Worm (Caenorhabditis elegans) whole organism, young adult: Measurements from ENCODE around the gene C26B9.1.

Experiments used
- C06A6.2 ChIP-seq: fragments of 200-800 bp; sonication (Bioruptor generic); conservative IDR thresholded peaks from 2 replicates; pipeline ENCODE4 v1.3.6; 2022; ENCODE audit warnings: missing genetic modification characterization, missing compliant biosample characterization
- F33H1.4 ChIP-seq: fragments of 200-800 bp; sonication (Bioruptor generic); IDR thresholded peaks from 2 replicates; pipeline ENCODE4 v1.3.6; 2022; ENCODE audit warnings: missing genetic modification reagents, missing genetic modification characterization, missing compliant biosample characterization
- F55B11.4 ChIP-seq: sonication (generic microtip); optimal IDR thresholded peaks from 2 replicates; lab custom pipeline; 2016; ENCODE audit warnings: missing compliant biosample characterization, missing genetic modification characterization, borderline replicate concordance; ENCODE audit not compliant: insufficient read depth
- K11D2.4 ChIP-seq: fragments of 200-800 bp; sonication (Bioruptor generic); IDR thresholded peaks from 2 replicates; pipeline ENCODE4 v1.3.6; 2022; ENCODE audit warnings: missing genetic modification reagents, missing genetic modification characterization, missing compliant biosample characterization
- T07F8.4 ChIP-seq: sonication (generic microtip); optimal IDR thresholded peaks from 2 replicates; lab custom pipeline; 2016; ENCODE audit warnings: mild to moderate bottlenecking, missing genetic modification characterization, moderate library complexity, missing compliant biosample characterization
- Y67H2A.10 ChIP-seq: fragments of 200-800 bp; sonication (Bioruptor generic); conservative IDR thresholded peaks from 2 replicates; pipeline ENCODE4 v1.3.6; 2022; ENCODE audit warnings: missing genetic modification reagents, missing genetic modification characterization, missing compliant biosample characterization
- Y95B8A.8 ChIP-seq: fragments of 200-800 bp; sonication (Bioruptor generic); IDR thresholded peaks from 2 replicates; pipeline ENCODE4 v1.3.6; 2022; ENCODE audit warnings: missing genetic modification reagents, missing genetic modification characterization, missing compliant biosample characterization
- akir-1 ChIP-seq: fragments of 200-800 bp; sonication (Bioruptor generic); optimal IDR thresholded peaks from 2 replicates; lab custom pipeline; 2018; ENCODE audit warnings: mild to moderate bottlenecking, missing genetic modification characterization, moderate library complexity, missing compliant biosample characterization
- aptf-2 ChIP-seq: fragments of 200-800 bp; sonication (Bioruptor generic); conservative IDR thresholded peaks from 2 replicates; pipeline ENCODE4 v1.3.6; 2022; ENCODE audit warnings: missing genetic modification reagents, missing genetic modification characterization, missing compliant biosample characterization
- aptf-3 ChIP-seq: fragments of 200-800 bp; sonication (Bioruptor generic); IDR thresholded peaks from 2 replicates; pipeline ENCODE4 v1.3.6; 2022; ENCODE audit warnings: missing genetic modification characterization, missing compliant biosample characterization
- atf-7 ChIP-seq: sonication (generic microtip); optimal IDR thresholded peaks from 2 replicates; lab custom pipeline; 2017; ENCODE audit warnings: mild to moderate bottlenecking, missing genetic modification characterization, missing compliant biosample characterization
- athp-1 ChIP-seq: sonication (generic microtip); optimal IDR thresholded peaks from 2 replicates; lab custom pipeline; 2017; ENCODE audit warnings: mild to moderate bottlenecking, missing genetic modification characterization, missing compliant biosample characterization
- attf-3 ChIP-seq: fragments of 200-800 bp; sonication (Bioruptor generic); conservative IDR thresholded peaks from 2 replicates; pipeline ENCODE4 v1.3.6; 2022; ENCODE audit warnings: missing genetic modification reagents, missing genetic modification characterization, missing compliant biosample characterization
- cebp-1 ChIP-seq, 2 experiments: fragments of 200-800 bp in 1 of 2; sonication (Bioruptor generic) in 1 of 2; sonication (generic microtip) in 1 of 2; IDR thresholded peaks in 1 of 2; optimal IDR thresholded peaks in 1 of 2; 2 replicates each; pipeline versions ENCODE4 v1.3.6 to Lab custom; 2017 to 2022; ENCODE audit warnings: missing compliant biosample characterization in 2 of 2, missing genetic modification characterization in 2 of 2, mild to moderate bottlenecking in 1 of 2, missing genetic modification reagents in 1 of 2, moderate library complexity in 1 of 2
- ceh-27 ChIP-seq: fragments of 200-800 bp; sonication (Bioruptor generic); optimal IDR thresholded peaks from 2 replicates; lab custom pipeline; 2018; ENCODE audit warnings: mild to moderate bottlenecking, missing genetic modification characterization, moderate library complexity, missing compliant biosample characterization
- chd-7 ChIP-seq: sonication (generic microtip); optimal IDR thresholded peaks from 2 replicates; lab custom pipeline; 2016; ENCODE audit warnings: mild to moderate bottlenecking, missing genetic modification characterization, moderate library complexity, missing compliant biosample characterization
- die-1 ChIP-seq: sonication (generic microtip); optimal IDR thresholded peaks from 2 replicates; lab custom pipeline; 2016; ENCODE audit warnings: missing genotype, mild to moderate bottlenecking, missing genetic modification characterization, missing compliant biosample characterization
- dox-1 ChIP-seq: fragments of 200-800 bp; sonication (Bioruptor generic); IDR thresholded peaks from 2 replicates; pipeline ENCODE4 v1.3.6; 2022; ENCODE audit warnings: missing genetic modification reagents, missing genetic modification characterization, missing compliant biosample characterization
- efl-1 ChIP-seq: fragments of 150-350 bp; optimal IDR thresholded peaks from 2 replicates; lab custom pipeline; 2014; ENCODE audit warnings: missing biosample characterization, missing genetic modification reagents, missing genetic modification characterization
- egl-44 ChIP-seq: fragments of 200-800 bp; sonication (Bioruptor generic); IDR thresholded peaks from 2 replicates; pipeline ENCODE4 v1.3.6; 2022; ENCODE audit warnings: missing genetic modification reagents, missing genetic modification characterization, missing compliant biosample characterization
- egrh-3 ChIP-seq: fragments of 200-800 bp; sonication (Bioruptor generic); IDR thresholded peaks from 2 replicates; pipeline ENCODE4 v1.3.6; 2022; ENCODE audit warnings: missing genetic modification reagents, missing genetic modification characterization, missing compliant biosample characterization
- ekl-4 ChIP-seq: fragments of 200-800 bp; sonication (Bioruptor generic); IDR thresholded peaks from 2 replicates; pipeline ENCODE4 v1.3.6; 2022; ENCODE audit warnings: missing genetic modification reagents, missing genetic modification characterization, missing compliant biosample characterization
- fkh-3 ChIP-seq: sonication (generic microtip); optimal IDR thresholded peaks from 2 replicates; lab custom pipeline; 2016; ENCODE audit warnings: mild to moderate bottlenecking, missing genetic modification characterization, missing compliant biosample characterization
- gei-17 ChIP-seq: fragments of 200-800 bp; sonication (Bioruptor generic); optimal IDR thresholded peaks from 2 replicates; lab custom pipeline; 2018; ENCODE audit warnings: mild to moderate bottlenecking, missing genetic modification characterization, missing compliant biosample characterization
- hmg-1.2 ChIP-seq: fragments of 200-800 bp; sonication (Bioruptor generic); IDR thresholded peaks from 2 replicates; pipeline ENCODE4 v1.3.6; 2022; ENCODE audit warnings: missing genetic modification reagents, missing genetic modification characterization, missing compliant biosample characterization
- hmg-20 ChIP-seq: fragments of 200-800 bp; sonication (Bioruptor generic); IDR thresholded peaks from 2 replicates; pipeline ENCODE4 v1.3.6; 2022; ENCODE audit warnings: missing genetic modification reagents, missing genetic modification characterization, missing compliant biosample characterization
- lin-40 ChIP-seq: sonication (generic microtip); optimal IDR thresholded peaks from 2 replicates; lab custom pipeline; 2016; ENCODE audit warnings: missing genetic modification characterization, mild to moderate bottlenecking, missing compliant biosample characterization, missing genotype, missing genetic modification reagents
- madf-6 ChIP-seq: fragments of 200-800 bp; sonication (Bioruptor generic); IDR thresholded peaks from 2 replicates; pipeline ENCODE4 v1.3.6; 2022; ENCODE audit warnings: missing genetic modification reagents, missing genetic modification characterization, missing compliant biosample characterization
- madf-8 ChIP-seq: fragments of 200-800 bp; sonication (Bioruptor generic); conservative IDR thresholded peaks from 2 replicates; pipeline ENCODE4 v1.3.6; 2022; ENCODE audit warnings: missing genetic modification reagents, missing genetic modification characterization, missing compliant biosample characterization
- mcd-1 ChIP-seq: fragments of 200-800 bp; sonication (Bioruptor generic); IDR thresholded peaks from 2 replicates; pipeline ENCODE4 v1.3.6; 2022; ENCODE audit warnings: missing genetic modification reagents, missing genetic modification characterization, missing compliant biosample characterization
- nfyb-1 ChIP-seq: fragments of 200-800 bp; sonication (Bioruptor generic); IDR thresholded peaks from 2 replicates; pipeline ENCODE4 v1.3.6; 2022; ENCODE audit warnings: missing genetic modification reagents, missing genetic modification characterization, missing compliant biosample characterization
- nhr-120 ChIP-seq: fragments of 200-800 bp; sonication (Bioruptor generic); IDR thresholded peaks from 2 replicates; pipeline ENCODE4 v1.3.6; 2022; ENCODE audit warnings: missing genetic modification characterization, missing compliant biosample characterization
- pha-4 ChIP-seq: fragments of 150-350 bp; sonication (generic microtip); optimal IDR thresholded peaks from 2 replicates; lab custom pipeline; 2014; ENCODE audit warnings: missing biosample characterization, missing genetic modification reagents, missing genetic modification characterization
- rcor-1 ChIP-seq: fragments of 200-800 bp; sonication (Bioruptor generic); IDR thresholded peaks from 2 replicates; pipeline ENCODE4 v1.3.6; 2022; ENCODE audit warnings: missing genetic modification reagents, missing genetic modification characterization, missing compliant biosample characterization
- sea-2 ChIP-seq: fragments of 200-800 bp; sonication (Bioruptor generic); IDR thresholded peaks from 2 replicates; pipeline ENCODE4 v1.3.6; 2022; ENCODE audit warnings: missing genetic modification characterization, missing compliant biosample characterization
- snpc-3.4 ChIP-seq: sonication (generic microtip); optimal IDR thresholded peaks from 2 replicates; lab custom pipeline; 2017; ENCODE audit warnings: missing genetic modification characterization, mild to moderate bottlenecking, missing compliant biosample characterization, antibody characterized with exemption, moderate library complexity, missing genotype, missing genetic modification reagents
- sptf-2 ChIP-seq: fragments of 200-800 bp; sonication (Bioruptor generic); optimal IDR thresholded peaks from 2 replicates; lab custom pipeline; 2018; ENCODE audit warnings: mild to moderate bottlenecking, missing genetic modification characterization, missing compliant biosample characterization
- unc-130 ChIP-seq: sonication (generic microtip); optimal IDR thresholded peaks from 2 replicates; lab custom pipeline; 2016; ENCODE audit warnings: missing genetic modification reagents, missing genetic modification characterization, missing compliant biosample characterization
- xnd-1 ChIP-seq: sonication (generic microtip); optimal IDR thresholded peaks from 2 replicates; lab custom pipeline; 2016; ENCODE audit warnings: missing genotype, missing genetic modification reagents, missing genetic modification characterization, missing compliant biosample characterization
- zfh-2 ChIP-seq: fragments of 200-800 bp; sonication (Bioruptor generic); conservative IDR thresholded peaks from 2 replicates; pipeline ENCODE4 v1.3.6; 2022; ENCODE audit warnings: missing genetic modification reagents, missing genetic modification characterization, missing compliant biosample characterization
- ztf-3 ChIP-seq: fragments of 200-800 bp; sonication (Bioruptor generic); optimal IDR thresholded peaks from 2 replicates; lab custom pipeline; 2018; ENCODE audit warnings: mild to moderate bottlenecking, missing genetic modification characterization, missing compliant biosample characterization

C26B9.1 gene

ce11 chrX:5368220-5368619 is 23.8 kb downstream of the C26B9.1 start, which contains the start of gene jkk-1:
Gene jkk-1, plus strand, starts transcription at chrX:5368468.
- TF ChIP-seq fkh-3 (tag; lab: Kevin White, UChicago) (peak; percentile 47), die-1 (no peak), egrh-3 (GFP tag; lab: Robert Waterston, UW) (0 out of 2 replicates have a peak, but pooled peaks have one; percentile 5), pha-4 (tag; lab: Kevin White, UChicago) (no peak), F55B11.4 (tag; lab: Kevin White, UChicago) (no peak), cebp-1 (GFP tag; IDR thresholded peaks at IDR 0.05; lab: Robert Waterston, UW) (no peak), cebp-1 (tag; optimal IDR thresholded peaks at IDR 0.05; lab: Kevin White, UChicago) (peak; percentile 51), sptf-2 (GFP tag; lab: Kevin White, UChicago) (no peak), ztf-3 (GFP tag; lab: Kevin White, UChicago) (no peak), aptf-2 (GFP tag; lab: Robert Waterston, UW) (no peak), aptf-3 (GFP tag; lab: Robert Waterston, UW) (no peak), Y67H2A.10 (GFP tag; lab: Robert Waterston, UW) (no peak), athp-1 (no peak), egl-44 (no peak), lin-40 (tag; lab: Kevin White, UChicago) (no peak), xnd-1 (no peak), rcor-1 (GFP tag; lab: Robert Waterston, UW) (no peak), zfh-2 (GFP tag; lab: Robert Waterston, UW) (peak; percentile 73), akir-1 (GFP tag; lab: Kevin White, UChicago) (no peak), atf-7 (tag; lab: Kevin White, UChicago) (no peak), ceh-27 (GFP tag; lab: Kevin White, UChicago) (peak; percentile 8)

DNA sequence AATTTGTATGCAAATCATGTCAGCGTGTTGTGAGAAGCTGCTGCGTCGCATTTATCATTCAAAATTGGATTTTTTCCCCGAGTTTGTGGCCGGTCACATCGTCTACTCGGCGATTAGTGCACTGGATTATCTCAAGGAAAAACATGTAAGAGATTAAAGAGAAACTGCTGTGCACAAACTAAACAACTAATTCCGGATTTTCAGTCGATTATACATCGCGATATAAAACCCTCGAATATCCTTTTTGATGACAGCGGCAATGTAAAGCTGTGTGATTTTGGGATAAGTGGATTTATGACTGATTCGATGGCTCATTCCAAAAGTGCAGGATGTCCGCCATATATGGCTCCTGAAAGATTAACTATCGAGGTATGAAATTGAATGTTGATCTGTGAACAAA is 26.2 kb downstream of the C26B9.1 start:
- TF ChIP-seq mcd-1 (GFP tag; lab: Robert Waterston, UW) = no peak
- no peak for TF ChIP-seq nfyb-1 (GFP tag; lab: Robert Waterston, UW)
- no peak for TF ChIP-seq atf-7 (tag; lab: Kevin White, UChicago)
- TF ChIP-seq rcor-1 (GFP tag; lab: Robert Waterston, UW) = no peak
- TF ChIP-seq attf-3 (GFP tag; lab: Robert Waterston, UW) = no peak

DNA sequence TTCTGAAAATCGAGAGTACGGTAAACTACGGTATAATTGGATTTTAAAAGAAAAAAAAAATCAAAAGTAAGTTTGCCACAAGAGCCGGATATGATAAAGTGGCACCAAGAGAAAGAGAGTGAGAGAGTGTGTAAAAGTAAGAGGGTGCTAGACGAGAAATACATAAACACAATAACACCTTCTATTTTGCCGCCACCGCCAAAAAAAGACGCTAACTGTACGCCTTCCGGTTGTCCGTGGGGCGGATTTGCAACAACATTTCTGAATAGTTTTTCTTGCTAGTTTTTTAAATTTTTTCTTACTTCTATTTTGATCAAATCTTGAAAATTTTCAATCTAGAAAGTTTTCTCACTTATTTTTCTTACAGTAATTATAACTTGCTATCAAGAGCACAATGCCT is 28.3 kb downstream of the C26B9.1 start, which contains the start of gene F35C8.8:
F35C8.8 (minus strand) TSS at position 2 of the 400 bp plus-strand sequence.
- TF ChIP-seq C06A6.2 = no peak
- TF ChIP-seq fkh-3 (tag; lab: Kevin White, UChicago) = no peak
- no peak for TF ChIP-seq gei-17 (GFP tag; lab: Kevin White, UChicago)
- TF ChIP-seq Y95B8A.8 = no peak
- no peak for TF ChIP-seq lin-40 (tag; lab: Kevin White, UChicago)
- TF ChIP-seq ekl-4 (GFP tag; lab: Robert Waterston, UW) = no peak
- peak; percentile 27; the same call in 1 of the 2 replicates for TF ChIP-seq madf-8 (GFP tag; lab: Robert Waterston, UW)
- TF ChIP-seq xnd-1 = peak; percentile 7
- peak; percentile 80 for TF ChIP-seq madf-6 (GFP tag; lab: Robert Waterston, UW)
- no peak for TF ChIP-seq sea-2
- TF ChIP-seq F33H1.4 (GFP tag; lab: Robert Waterston, UW) = no peak
- no peak for TF ChIP-seq chd-7 (tag; lab: Kevin White, UChicago)
- no peak for TF ChIP-seq T07F8.4 (tag; lab: Kevin White, UChicago)
- TF ChIP-seq snpc-3.4 = no peak
- TF ChIP-seq unc-130 (GFP tag; lab: Kevin White, UChicago) = no peak
- no peak for TF ChIP-seq K11D2.4
- peak; percentile 48 for TF ChIP-seq hmg-1.2
- TF ChIP-seq hmg-20 (GFP tag; lab: Robert Waterston, UW) = no peak
- TF ChIP-seq efl-1 (GFP tag; lab: Kevin White, UChicago) = peak; percentile 66
- TF ChIP-seq nhr-120 (GFP tag; lab: Robert Waterston, UW) = no peak
- no peak for TF ChIP-seq dox-1 (GFP tag; lab: Robert Waterston, UW)
- TF ChIP-seq, all 124 proteins: peak for 5
